Worm (Caenorhabditis elegans): ENCODE measurements around the gene F10E7.2.

Gene F10E7.2

DNA sequence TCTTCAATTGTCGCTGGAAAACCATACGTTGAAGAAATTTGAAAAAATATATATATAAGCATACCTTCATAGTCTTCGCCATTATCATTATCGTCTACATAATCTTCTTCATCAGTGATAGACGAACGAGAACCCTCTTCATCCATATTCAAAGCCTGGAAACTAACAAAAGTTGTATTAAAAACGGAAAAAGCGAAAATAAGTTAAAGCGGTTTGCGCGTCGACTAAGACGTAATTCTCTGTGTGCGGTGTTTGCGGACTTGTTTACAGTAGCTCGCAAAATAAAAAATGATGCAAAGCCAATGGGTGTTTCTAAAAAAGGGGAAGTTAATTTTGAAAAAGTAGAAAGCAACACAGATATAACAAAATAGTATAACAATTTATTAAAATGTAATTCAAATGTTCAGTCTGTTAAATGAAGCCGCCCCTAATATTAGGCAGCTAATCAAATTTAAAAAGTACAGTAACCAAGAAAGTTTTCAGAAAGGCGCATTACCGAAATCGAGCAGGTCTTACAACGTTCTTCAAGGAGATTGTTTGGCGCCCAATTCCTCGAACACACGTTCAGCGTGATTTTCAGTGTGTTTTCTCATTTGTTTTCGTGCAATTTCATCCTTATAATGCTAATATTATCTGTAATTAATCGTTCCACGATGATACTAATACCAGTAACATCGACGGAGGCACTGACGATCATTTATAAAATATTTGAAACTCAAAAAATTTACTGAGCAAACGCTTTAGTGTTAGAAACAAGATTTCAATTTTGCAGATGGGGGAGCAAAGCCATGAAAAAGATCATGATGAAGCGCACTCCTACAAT, 10.0 kb downstream of the F10E7.2 start, which contains the start of the genes T07F8.4 and gld-3:
Gene T07F8.4, minus strand, starts transcription at position 162 of the 823 bp plus-strand sequence.
Gene gld-3, plus strand, starts transcription at position 773 of the 823 bp plus-strand sequence.
- TF ChIP-seq W03F9.2 (tag; optimal IDR thresholded peaks at IDR 0.05) (peak; percentile 47), him-1 (tag; optimal IDR thresholded peaks at IDR 0.05) (no peak)

DNA sequence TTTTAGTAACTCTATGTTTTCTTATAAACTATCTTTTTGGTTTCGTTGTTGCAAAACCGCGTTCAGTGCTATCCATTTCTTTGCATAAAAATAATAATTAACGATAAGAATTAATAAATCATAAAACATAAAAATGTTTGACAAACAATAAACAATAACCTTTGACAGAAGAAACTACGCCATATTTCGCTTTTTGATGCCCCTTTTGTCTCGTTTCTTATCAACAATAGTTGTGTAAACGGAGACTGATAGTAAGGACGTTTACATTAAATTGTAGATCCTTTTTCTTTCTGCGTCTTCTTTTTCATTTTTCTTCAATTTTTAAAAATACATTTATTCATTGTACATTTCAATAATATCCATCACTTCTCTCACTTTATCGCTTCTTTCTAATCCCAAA, 17.0 kb downstream of the F10E7.2 start:
- no peak for TF ChIP-seq dao-5 (tag; optimal IDR thresholded peaks at IDR 0.05)
- no peak for TF ChIP-seq W03F9.2 (tag; optimal IDR thresholded peaks at IDR 0.05)
- TF ChIP-seq him-1 (tag; optimal IDR thresholded peaks at IDR 0.05), result no peak

DNA sequence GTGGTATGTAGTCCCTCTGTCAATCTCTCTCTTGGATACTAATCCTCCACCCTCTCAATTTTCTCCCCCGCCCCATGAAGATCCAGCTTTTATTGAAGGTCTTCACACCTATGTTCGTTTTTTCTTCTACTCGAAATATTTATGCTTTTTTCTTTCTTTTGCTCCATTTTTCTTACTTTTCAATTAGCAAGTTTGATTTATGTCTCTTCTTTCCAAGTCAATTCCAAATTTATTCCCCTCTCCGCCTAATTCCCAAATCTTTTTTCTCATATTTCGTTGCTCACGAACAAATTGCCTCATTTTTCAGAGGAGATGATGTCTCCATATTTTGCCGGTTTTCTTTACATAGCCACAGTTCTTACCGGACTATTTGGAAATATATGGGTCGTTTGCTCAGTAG, 22.3 kb downstream of the F10E7.2 start, which contains the start of gene npr-31:
Gene npr-31, plus strand, starts transcription at position 301 of the 400 bp plus-strand sequence.
- TF ChIP-seq W03F9.2 (tag; optimal IDR thresholded peaks at IDR 0.05) (no peak), him-1 (tag; optimal IDR thresholded peaks at IDR 0.05) (no peak), dao-5 (tag; optimal IDR thresholded peaks at IDR 0.05) (no peak)

DNA sequence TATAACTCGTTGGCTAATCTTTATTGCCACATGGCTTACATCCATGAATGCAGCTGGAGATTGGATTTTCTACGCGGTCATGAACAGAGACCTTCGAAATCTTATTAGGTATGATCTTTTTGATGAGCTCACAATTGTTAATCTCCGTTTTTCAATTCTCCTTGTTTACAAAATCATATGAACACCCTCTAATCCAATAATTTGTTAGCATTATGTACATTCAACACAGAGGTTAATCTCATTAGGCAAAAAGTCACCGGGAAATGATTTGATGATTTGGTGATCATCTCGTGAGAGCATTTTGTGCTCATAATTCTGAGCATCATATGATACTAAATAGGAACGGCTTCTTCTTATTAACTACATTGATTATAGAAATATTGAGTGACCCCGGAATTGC, 24.2 kb downstream of the F10E7.2 start:
- TF ChIP-seq W03F9.2 (tag; optimal IDR thresholded peaks at IDR 0.05) (no peak), dao-5 (tag; optimal IDR thresholded peaks at IDR 0.05) (no peak), him-1 (tag; optimal IDR thresholded peaks at IDR 0.05) (no peak)

DNA sequence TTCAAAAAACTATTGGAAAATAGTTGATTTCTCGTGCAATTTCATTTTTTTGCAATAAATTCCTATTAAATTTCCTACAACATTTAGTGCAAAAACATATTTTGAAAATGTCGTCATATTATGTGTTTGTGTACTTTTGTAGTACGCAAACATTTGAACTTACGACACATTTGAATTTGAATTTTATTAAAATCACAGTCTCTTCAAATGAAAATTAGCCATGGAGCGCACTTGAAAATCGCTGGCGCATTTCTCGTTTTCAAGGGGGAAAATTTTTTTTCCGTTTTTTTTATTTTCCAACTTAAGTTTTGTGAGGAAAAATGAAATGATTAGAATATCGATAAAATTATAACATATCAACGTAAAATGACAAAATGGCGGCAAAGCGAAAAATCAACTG, 25.5 kb downstream of the F10E7.2 start:
- TF ChIP-seq W03F9.2 (tag; optimal IDR thresholded peaks at IDR 0.05) (peak; percentile 56), him-1 (tag; optimal IDR thresholded peaks at IDR 0.05) (no peak), dao-5 (tag; optimal IDR thresholded peaks at IDR 0.05) (no peak)

DNA sequence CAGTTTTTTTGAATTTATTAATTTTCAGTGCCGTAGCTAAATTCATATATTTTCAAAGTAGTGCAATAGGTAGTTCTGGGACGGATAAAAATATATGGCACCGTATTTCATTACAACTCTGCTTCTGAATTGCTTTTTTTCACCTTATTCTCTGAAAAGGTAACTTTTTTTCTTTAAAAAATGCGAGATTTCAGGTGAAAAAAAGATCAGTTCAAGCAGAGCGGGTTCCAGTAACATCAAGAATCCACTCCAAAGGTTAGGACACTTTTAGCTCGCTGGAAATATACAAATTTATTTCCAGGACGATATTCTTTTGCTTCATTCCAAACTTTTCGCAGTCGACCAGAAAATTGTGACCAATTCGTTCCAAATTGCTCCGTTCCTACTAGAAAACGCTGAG, 26.1 kb downstream of the F10E7.2 start, which contains the start of gene T07F8.1:
Gene T07F8.1, plus strand, starts transcription at position 301 of the 400 bp plus-strand sequence.
- TF ChIP-seq dao-5 (tag; optimal IDR thresholded peaks at IDR 0.05) (no peak), W03F9.2 (tag; optimal IDR thresholded peaks at IDR 0.05) (no peak), him-1 (tag; optimal IDR thresholded peaks at IDR 0.05) (no peak)

DNA sequence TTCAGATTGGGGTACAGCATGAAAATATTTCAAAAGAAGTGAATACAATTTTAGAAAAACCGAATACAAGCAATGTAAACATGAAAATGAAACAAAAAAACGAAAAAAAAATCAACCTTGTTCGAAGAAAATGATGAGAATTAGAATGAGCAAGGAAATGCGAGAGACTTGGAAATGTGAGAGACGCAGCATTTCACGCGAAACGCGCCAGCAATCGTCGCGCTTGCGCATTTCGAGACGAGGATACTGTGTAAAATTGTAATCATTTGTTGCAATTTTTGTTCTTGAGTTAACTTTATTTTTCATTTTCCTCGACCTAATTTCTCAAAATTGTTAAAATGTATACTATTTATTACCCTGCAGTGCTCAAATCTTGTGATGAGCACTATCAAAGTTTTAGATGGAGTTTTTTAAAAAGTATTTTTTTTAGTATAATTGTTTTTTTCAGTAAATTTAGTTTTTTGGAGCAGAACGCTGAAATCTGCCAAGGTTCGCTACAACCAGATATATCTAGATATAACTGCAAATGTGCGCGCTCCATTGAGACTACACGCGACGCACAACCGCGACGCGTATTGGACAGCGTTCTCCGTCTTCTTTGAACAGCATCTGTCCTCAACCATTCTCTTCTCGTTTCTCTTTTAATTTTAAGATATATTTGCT, 30.1 kb downstream of the F10E7.2 start, which contains the start of gene fust-1:
Gene fust-1, plus strand, starts transcription at position 613 of the 663 bp plus-strand sequence.
- TF ChIP-seq him-1 (tag; optimal IDR thresholded peaks at IDR 0.05), result peak; percentile 86
- peak; percentile 97 for TF ChIP-seq W03F9.2 (tag; optimal IDR thresholded peaks at IDR 0.05)
- no peak for TF ChIP-seq dao-5 (tag; optimal IDR thresholded peaks at IDR 0.05)

DNA sequence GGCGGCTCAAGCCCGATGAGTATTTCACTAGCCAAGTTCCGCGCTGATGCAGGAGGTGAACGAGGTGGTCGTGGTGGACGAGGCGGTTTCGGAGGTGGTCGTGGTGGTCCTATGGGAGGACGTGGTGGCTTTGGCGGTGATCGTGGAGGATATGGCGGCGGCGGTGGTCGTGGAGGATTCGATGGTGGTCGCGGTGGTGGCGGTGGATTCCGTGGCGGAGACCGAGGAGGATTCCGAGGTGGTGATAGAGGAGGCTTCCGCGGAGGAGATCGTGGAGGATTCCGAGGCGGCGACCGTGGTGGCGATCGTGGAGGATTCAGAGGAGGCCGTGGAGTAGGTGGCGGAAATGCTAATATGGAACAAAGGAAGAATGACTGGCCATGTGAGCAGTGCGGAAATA, 32.7 kb downstream of the F10E7.2 start:
- no peak for TF ChIP-seq dao-5 (tag; optimal IDR thresholded peaks at IDR 0.05)

DNA sequence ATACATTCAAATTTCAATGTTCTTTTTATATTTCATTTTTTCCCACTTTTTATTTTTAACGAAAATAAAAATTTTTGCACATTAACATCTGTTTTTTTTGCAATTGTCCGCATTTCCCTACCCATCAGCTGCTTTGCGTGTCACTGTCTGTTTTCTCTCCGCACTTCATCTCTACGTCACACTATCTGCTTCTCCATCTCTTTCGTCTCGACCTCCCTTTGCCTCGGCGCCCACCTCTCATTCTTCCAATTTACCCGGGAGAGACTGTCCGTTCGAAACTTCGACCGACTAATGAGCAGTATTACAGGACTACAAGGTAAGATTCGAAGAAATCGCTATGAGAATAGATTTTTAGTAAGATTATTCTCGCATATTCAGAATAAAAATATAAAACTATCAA, 33.4 kb downstream of the F10E7.2 start, which contains the start of gene C27H5.2:
Gene C27H5.2, plus strand, starts transcription at position 190 of the 400 bp plus-strand sequence.
- no peak for TF ChIP-seq dao-5 (tag; optimal IDR thresholded peaks at IDR 0.05)
- TF ChIP-seq W03F9.2 (tag; optimal IDR thresholded peaks at IDR 0.05), result no peak
- no peak for TF ChIP-seq him-1 (tag; optimal IDR thresholded peaks at IDR 0.05)

DNA sequence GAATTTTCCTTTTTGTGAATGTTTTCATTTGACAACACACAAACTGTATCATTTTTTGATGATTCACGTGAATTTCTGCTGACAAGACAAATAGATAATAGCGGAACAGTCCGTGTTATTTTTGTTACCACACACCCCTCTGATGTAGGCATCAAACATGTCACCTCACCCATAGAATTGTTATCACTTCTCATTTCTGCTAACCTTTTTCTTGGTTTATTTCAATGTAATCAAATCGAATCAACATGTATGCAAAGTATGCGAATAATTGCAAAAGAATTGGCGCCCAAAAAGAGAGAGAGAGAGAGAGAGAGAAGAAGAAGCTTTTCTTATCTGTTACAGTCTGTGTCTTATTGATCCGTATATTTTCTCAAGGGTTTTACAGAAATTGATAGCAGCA, 35.4 kb downstream of the F10E7.2 start:
- TF ChIP-seq him-1 (tag; optimal IDR thresholded peaks at IDR 0.05), result no peak
- TF ChIP-seq dao-5 (tag; optimal IDR thresholded peaks at IDR 0.05), result no peak
- TF ChIP-seq W03F9.2 (tag; optimal IDR thresholded peaks at IDR 0.05), result no peak

DNA sequence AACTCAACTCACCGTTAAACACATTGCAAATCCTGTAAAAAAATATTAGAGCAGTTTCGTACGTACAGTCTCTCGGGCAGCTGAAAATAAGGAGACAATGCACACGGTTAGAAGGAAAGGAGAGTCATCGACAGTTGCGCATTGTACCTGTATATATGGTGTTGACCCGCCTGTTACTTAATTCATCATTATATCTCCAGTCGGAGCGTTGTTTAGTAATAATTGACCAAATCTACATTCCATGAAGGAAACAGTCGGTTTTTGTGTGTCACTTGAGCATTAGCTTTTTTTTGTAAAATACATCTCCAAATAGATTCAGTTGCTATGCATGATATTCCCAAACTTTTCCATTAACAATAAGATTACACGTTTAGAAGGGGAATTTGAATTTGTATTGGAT, 39.5 kb downstream of the F10E7.2 start, which contains the start of gene C27H5.12:
Gene C27H5.12, minus strand, starts transcription at position 101 of the 400 bp plus-strand sequence.
- TF ChIP-seq him-1 (tag; optimal IDR thresholded peaks at IDR 0.05) (no peak), W03F9.2 (tag; optimal IDR thresholded peaks at IDR 0.05) (no peak), dao-5 (tag; optimal IDR thresholded peaks at IDR 0.05) (no peak)

DNA sequence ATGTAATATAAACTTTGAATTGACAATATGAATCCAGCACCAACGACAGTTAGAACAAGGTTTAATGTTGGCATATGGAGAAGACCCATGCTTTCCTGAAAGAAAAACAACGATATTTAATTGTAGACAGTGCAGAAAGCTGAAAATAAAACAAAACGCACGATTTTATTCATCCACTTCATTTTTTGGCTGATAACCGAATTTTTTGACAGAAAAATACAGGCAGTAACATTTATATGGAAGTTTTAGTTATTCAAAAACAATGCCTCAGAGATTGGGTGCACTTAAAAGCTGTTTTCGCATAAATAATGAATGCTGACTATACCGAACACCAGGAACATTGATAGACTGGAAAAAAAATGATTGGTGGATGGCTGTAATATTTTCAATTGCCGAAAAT, 43.7 kb downstream of the F10E7.2 start, which contains the start of gene mfsd-13.2:
Gene mfsd-13.2, minus strand, starts transcription at position 101 of the 400 bp plus-strand sequence.
- TF ChIP-seq W03F9.2 (tag; optimal IDR thresholded peaks at IDR 0.05), result no peak
- TF ChIP-seq him-1 (tag; optimal IDR thresholded peaks at IDR 0.05), result no peak
- no peak for TF ChIP-seq dao-5 (tag; optimal IDR thresholded peaks at IDR 0.05)

DNA sequence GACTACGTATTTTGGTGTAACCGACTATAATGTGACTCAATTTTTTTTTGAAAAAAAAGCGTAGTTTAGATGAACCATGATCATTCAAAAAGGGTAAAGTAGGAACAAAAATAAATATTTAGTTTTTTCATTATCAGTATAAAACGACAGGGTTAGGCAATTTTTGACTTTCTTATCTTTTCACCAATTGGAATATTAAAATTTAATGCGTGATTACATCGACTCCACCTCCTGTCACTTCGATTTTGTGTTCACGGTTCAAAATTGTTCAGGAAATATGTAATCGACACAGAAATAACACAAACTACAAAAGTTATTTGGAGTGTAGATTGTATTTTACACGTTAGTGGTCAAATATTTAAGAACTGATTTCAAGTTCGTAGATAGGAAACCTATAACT, 44.7 kb downstream of the F10E7.2 start:
- TF ChIP-seq W03F9.2 (tag; optimal IDR thresholded peaks at IDR 0.05) (no peak), him-1 (tag; optimal IDR thresholded peaks at IDR 0.05) (no peak), dao-5 (tag; optimal IDR thresholded peaks at IDR 0.05) (no peak)

DNA sequence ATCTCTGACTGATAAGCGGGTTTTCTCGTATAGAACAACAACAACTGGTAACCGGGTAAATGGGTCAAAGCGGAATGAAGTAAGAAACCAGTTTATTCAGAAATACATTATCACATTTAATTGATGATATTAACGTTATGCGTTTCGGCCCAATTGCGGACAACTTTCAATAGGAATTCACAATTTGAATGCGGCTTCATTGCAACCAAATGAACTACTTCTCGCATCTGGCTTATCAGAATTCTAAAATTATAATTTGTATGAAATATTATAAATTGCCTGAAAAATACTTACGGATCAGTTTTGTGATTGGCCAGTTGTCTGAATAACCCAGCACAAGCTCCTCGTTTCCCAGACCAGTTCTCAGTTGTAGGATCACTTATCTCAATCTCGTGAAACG, 46.7 kb downstream of the F10E7.2 start, which contains the start of gene col-36:
Gene col-36, minus strand, starts transcription at position 101 of the 400 bp plus-strand sequence.
- TF ChIP-seq him-1 (tag; optimal IDR thresholded peaks at IDR 0.05), result no peak
- TF ChIP-seq dao-5 (tag; optimal IDR thresholded peaks at IDR 0.05), result no peak
- TF ChIP-seq W03F9.2 (tag; optimal IDR thresholded peaks at IDR 0.05), result no peak

All from whole organism, L4/young adult.